Fruit fly (Drosophila melanogaster) whole organism, embryonic: ENCODE results near the gene Tsp97E.
A peak's percentile ranks its signal among the peaks of the same experiment; 100 is the strongest.

Experiments
- Abd-B ChIP-seq: fragments of 200-800 bp; sonication (Bioruptor generic); optimal IDR thresholded peaks from 2 replicates; lab custom pipeline; 2018; ENCODE audit warnings: missing biosample characterization, mild to moderate bottlenecking, missing genetic modification characterization, moderate library complexity
- Atf-2 ChIP-seq: fragments of 200-800 bp; sonication (Bioruptor generic); optimal IDR thresholded peaks from 2 replicates; lab custom pipeline; 2016; ENCODE audit warnings: missing biosample characterization, missing genetic modification characterization
- Blimp-1 ChIP-seq: fragments of 200-800 bp; sonication (Bioruptor generic); optimal IDR thresholded peaks from 3 replicates; lab custom pipeline; 2018; ENCODE audit warnings: missing biosample characterization, missing genetic modification characterization, mild to moderate bottlenecking, moderate library complexity, missing genetic modification reagents
- CG10565 ChIP-seq: fragments of 200-800 bp; sonication (Bioruptor generic); optimal IDR thresholded peaks from 3 replicates; lab custom pipeline; 2016; ENCODE audit warnings: missing biosample characterization, mild to moderate bottlenecking, missing genetic modification characterization
- CG10979 ChIP-seq: fragments of 200-800 bp; sonication (Bioruptor generic); optimal IDR thresholded peaks from 2 replicates; lab custom pipeline; 2018; ENCODE audit warnings: missing biosample characterization, mild to moderate bottlenecking, missing genetic modification characterization, moderate library complexity
- CG11695 ChIP-seq: fragments of 200-800 bp; sonication (Bioruptor generic); IDR thresholded peaks from 3 replicates; pipeline ENCODE4 v1.3.6; 2022; ENCODE audit warnings: missing biosample characterization, missing genetic modification characterization
- CG13296 ChIP-seq: fragments of 200-800 bp; sonication (Bioruptor generic); optimal IDR thresholded peaks from 3 replicates; lab custom pipeline; 2018; ENCODE audit warnings: missing biosample characterization, mild to moderate bottlenecking, missing genetic modification characterization
- CG14050 ChIP-seq: fragments of 200-800 bp; sonication (Bioruptor generic); IDR thresholded peaks from 3 replicates; pipeline ENCODE4 v1.3.6; 2022; ENCODE audit warnings: missing biosample characterization, missing genetic modification characterization
- CG14667 ChIP-seq: fragments of 200-800 bp; sonication (Bioruptor generic); IDR thresholded peaks from 2 replicates; pipeline ENCODE4 v1.3.6; 2022; ENCODE audit warnings: missing biosample characterization, missing genetic modification characterization
- CG17361 ChIP-seq: fragments of 200-800 bp; sonication (Bioruptor generic); IDR thresholded peaks from 3 replicates; pipeline ENCODE4 v1.3.6; 2022; ENCODE audit warnings: missing biosample characterization, missing genetic modification characterization
- CG17568 ChIP-seq: fragments of 200-800 bp; sonication (Bioruptor generic); optimal IDR thresholded peaks from 2 replicates; lab custom pipeline; 2018; ENCODE audit warnings: missing biosample characterization, mild to moderate bottlenecking, missing genetic modification characterization, moderate library complexity
- CG18476 ChIP-seq: fragments of 200-800 bp; sonication (Bioruptor generic); optimal IDR thresholded peaks from 2 replicates; lab custom pipeline; 2016; ENCODE audit warnings: missing biosample characterization, mild to moderate bottlenecking, missing genetic modification characterization
- CG2120 ChIP-seq: fragments of 200-800 bp; sonication (Bioruptor generic); optimal IDR thresholded peaks from 3 replicates; lab custom pipeline; 2016; ENCODE audit warnings: missing biosample characterization, missing genetic modification characterization
- CG2678 ChIP-seq: fragments of 200-800 bp; sonication (Bioruptor generic); optimal IDR thresholded peaks from 3 replicates; lab custom pipeline; 2019; ENCODE audit warnings: missing biosample characterization, mild to moderate bottlenecking, missing genetic modification characterization, moderate library complexity
- CG3281 ChIP-seq: fragments of 200-800 bp; sonication (Bioruptor generic); optimal IDR thresholded peaks from 3 replicates; lab custom pipeline; 2017; ENCODE audit warnings: missing biosample characterization, mild to moderate bottlenecking, missing genetic modification characterization
- CG4328 ChIP-seq: fragments of 200-800 bp; sonication (Bioruptor generic); optimal IDR thresholded peaks from 3 replicates; lab custom pipeline; 2017; ENCODE audit warnings: missing biosample characterization, missing genetic modification reagents, missing genetic modification characterization
- CG6689 ChIP-seq: fragments of 200-800 bp; sonication (Bioruptor generic); IDR thresholded peaks from 2 replicates; pipeline ENCODE4 v1.3.6; 2022; ENCODE audit warnings: missing biosample characterization, missing genetic modification characterization
- CG8290 ChIP-seq, 3 experiments: fragments of 200-800 bp; sonication (Bioruptor generic); optimal IDR thresholded peaks; 2 replicates each; lab custom pipeline; 2016 to 2019; ENCODE audit warnings: missing biosample characterization in 3 of 3, missing genetic modification characterization in 3 of 3, mild to moderate bottlenecking in 2 of 3, moderate library complexity in 1 of 3
- CG9609 ChIP-seq: fragments of 200-800 bp; sonication (Bioruptor generic); optimal IDR thresholded peaks from 3 replicates; lab custom pipeline; 2016; ENCODE audit warnings: missing biosample characterization, missing genetic modification characterization
- CTCF ChIP-seq: fragments of 200-800 bp; sonication (Bioruptor generic); optimal IDR thresholded peaks from 2 replicates; lab custom pipeline; 2017; ENCODE audit warnings: missing biosample characterization, mild to moderate bottlenecking, missing genetic modification characterization, moderate library complexity
- Camta ChIP-seq: fragments of 200-800 bp; sonication (Bioruptor generic); optimal IDR thresholded peaks from 2 replicates; lab custom pipeline; 2016; ENCODE audit warnings: missing biosample characterization, missing genetic modification characterization
- CkIIα-i1 ChIP-seq: fragments of 200-800 bp; sonication (Bioruptor generic); IDR thresholded peaks from 2 replicates; pipeline ENCODE4 v1.3.6; 2022; ENCODE audit warnings: missing biosample characterization, missing genetic modification characterization
- Dad ChIP-seq: fragments of 200-800 bp; sonication (Bioruptor generic); optimal IDR thresholded peaks from 3 replicates; lab custom pipeline; 2016; ENCODE audit warnings: missing biosample characterization, missing genetic modification characterization
- Dp ChIP-seq: fragments of 200-800 bp; sonication (Bioruptor generic); optimal IDR thresholded peaks from 2 replicates; lab custom pipeline; 2018; ENCODE audit warnings: missing biosample characterization, mild to moderate bottlenecking, missing genetic modification characterization, moderate library complexity
- E2f1 ChIP-seq: fragments of 200-800 bp; sonication (Bioruptor generic); IDR thresholded peaks from 2 replicates; pipeline ENCODE4 v1.3.6; 2022; ENCODE audit warnings: missing biosample characterization, missing genetic modification characterization
- Elba2 ChIP-seq: fragments of 200-800 bp; sonication (Bioruptor generic); optimal IDR thresholded peaks from 3 replicates; lab custom pipeline; 2016; ENCODE audit warnings: missing biosample characterization, missing genetic modification characterization
- Ets65A ChIP-seq: fragments of 200-800 bp; sonication (Bioruptor generic); peaks from one replicate; lab custom pipeline; 2016; ENCODE audit warnings: missing biosample characterization, missing genetic modification characterization
- Hmr ChIP-seq: fragments of 200-800 bp; sonication (Bioruptor generic); optimal IDR thresholded peaks from 3 replicates; lab custom pipeline; 2017; ENCODE audit warnings: mild to moderate bottlenecking, missing biosample characterization, missing genetic modification reagents, missing genetic modification characterization
- Hsf ChIP-seq: fragments of 200-800 bp; sonication (Bioruptor generic); optimal IDR thresholded peaks from 3 replicates; lab custom pipeline; 2016; ENCODE audit warnings: missing biosample characterization, missing genetic modification characterization
- MBD-R2 ChIP-seq: fragments of 200-800 bp; sonication (Bioruptor generic); IDR thresholded peaks from 2 replicates; pipeline ENCODE4 v1.3.6; 2022; ENCODE audit warnings: missing biosample characterization, missing genetic modification characterization
- Ptx1 ChIP-seq: fragments of 200-800 bp; sonication (Bioruptor generic); IDR thresholded peaks from 2 replicates; pipeline ENCODE4 v1.3.6; 2022; ENCODE audit warnings: missing biosample characterization, missing genetic modification characterization
- Sin3A ChIP-seq: fragments of >200 bp; optimal IDR thresholded peaks from 2 replicates; lab custom pipeline; 2018
- Six4 ChIP-seq: fragments of 200-800 bp; sonication (Bioruptor generic); optimal IDR thresholded peaks from 2 replicates; lab custom pipeline; 2016; ENCODE audit warnings: missing biosample characterization, missing genetic modification characterization
- Sox102F ChIP-seq: fragments of 200-800 bp; sonication (Bioruptor generic); optimal IDR thresholded peaks from 2 replicates; lab custom pipeline; 2018; ENCODE audit warnings: missing biosample characterization, mild to moderate bottlenecking, missing genetic modification characterization, moderate library complexity
- Stat92E ChIP-seq, 3 experiments: fragments of >200 bp in 2 of 3; fragments of 200-800 bp in 1 of 3; sonication (Bioruptor generic) in 1 of 3; optimal IDR thresholded peaks; 2 replicates each; lab custom pipeline; 2017 to 2019; ENCODE audit warnings: missing biosample characterization in 3 of 3, missing genetic modification characterization in 3 of 3, mild to moderate bottlenecking in 1 of 3, moderate library complexity in 1 of 3
- Xbp1 ChIP-seq: fragments of 200-800 bp; sonication (Bioruptor generic); optimal IDR thresholded peaks from 3 replicates; lab custom pipeline; 2016; ENCODE audit warnings: missing biosample characterization, mild to moderate bottlenecking, missing genetic modification characterization
- aop ChIP-seq: fragments of 200-800 bp; sonication (Bioruptor generic); IDR thresholded peaks from 2 replicates; pipeline ENCODE4 v1.3.6; 2022; ENCODE audit warnings: missing biosample characterization, missing genetic modification characterization
- dmrt99B ChIP-seq: fragments of 200-800 bp; sonication (Bioruptor generic); optimal IDR thresholded peaks from 2 replicates; lab custom pipeline; 2018; ENCODE audit warnings: missing biosample characterization, mild to moderate bottlenecking, missing genetic modification characterization, moderate library complexity
- dysf ChIP-seq: fragments of 200-800 bp; sonication (Bioruptor generic); IDR thresholded peaks from 3 replicates; pipeline ENCODE4 v1.3.6; 2022; ENCODE audit warnings: missing biosample characterization, missing genetic modification characterization
- ems ChIP-seq: fragments of 200-800 bp; sonication (Bioruptor generic); optimal IDR thresholded peaks from 3 replicates; lab custom pipeline; 2016; ENCODE audit warnings: missing biosample characterization, missing genetic modification characterization
- fd3F ChIP-seq: fragments of 200-800 bp; sonication (Bioruptor generic); optimal IDR thresholded peaks from 2 replicates; lab custom pipeline; 2018; ENCODE audit warnings: missing biosample characterization, mild to moderate bottlenecking, missing genetic modification characterization, moderate library complexity
- inv ChIP-seq: fragments of 200-800 bp; sonication (Bioruptor generic); IDR thresholded peaks from 2 replicates; pipeline ENCODE4 v1.3.6; 2022; ENCODE audit warnings: missing biosample characterization, missing genetic modification characterization; ENCODE audit not compliant: partially characterized antibody
- kay ChIP-seq: fragments of 200-800 bp; sonication (Bioruptor generic); optimal IDR thresholded peaks from 2 replicates; lab custom pipeline; 2016; ENCODE audit warnings: missing biosample characterization, missing genetic modification characterization
- mam ChIP-seq: fragments of 200-800 bp; sonication (Bioruptor generic); optimal IDR thresholded peaks from 3 replicates; lab custom pipeline; 2016; ENCODE audit warnings: missing biosample characterization, missing genetic modification characterization
- mirr ChIP-seq: fragments of 200-800 bp; sonication (Bioruptor generic); optimal IDR thresholded peaks from 3 replicates; lab custom pipeline; 2018; ENCODE audit warnings: missing biosample characterization, mild to moderate bottlenecking, missing genetic modification characterization
- mld ChIP-seq: fragments of 200-800 bp; sonication (Bioruptor generic); IDR thresholded peaks from 3 replicates; pipeline ENCODE4 v1.3.6; 2022; ENCODE audit warnings: missing biosample characterization, missing genetic modification characterization; ENCODE audit not compliant: partially characterized antibody
- pzg ChIP-seq: fragments of 200-800 bp; sonication (Bioruptor generic); optimal IDR thresholded peaks from 3 replicates; lab custom pipeline; 2018; ENCODE audit warnings: missing biosample characterization, mild to moderate bottlenecking, missing genetic modification characterization, moderate library complexity
- sens-2 ChIP-seq: fragments of 200-800 bp; sonication (Bioruptor generic); IDR thresholded peaks from 2 replicates; pipeline ENCODE4 v1.3.6; 2022; ENCODE audit warnings: missing biosample characterization, missing genetic modification characterization
- slou ChIP-seq: fragments of 200-800 bp; sonication (Bioruptor generic); optimal IDR thresholded peaks from 3 replicates; lab custom pipeline; 2016; ENCODE audit warnings: missing biosample characterization, missing genetic modification characterization
- unc-4 ChIP-seq: fragments of 200-800 bp; sonication (Bioruptor generic); IDR thresholded peaks from 2 replicates; pipeline ENCODE4 v1.3.6; 2022; ENCODE audit warnings: missing biosample characterization, missing genetic modification characterization; ENCODE audit not compliant: partially characterized antibody
- usp ChIP-seq: fragments of >200 bp; optimal IDR thresholded peaks from 2 replicates; lab custom pipeline; 2017; ENCODE audit warnings: missing biosample characterization, missing genetic modification characterization
- yki ChIP-seq: fragments of >200 bp; optimal IDR thresholded peaks from 3 replicates; lab custom pipeline; 2018

The Tsp97E gene

dm6 chr3R:26989802-26990509 is 25.3 kb upstream of the Tsp97E start, which contains the start of gene CG31076 (continued):
- TF ChIP-seq Xbp1 (GFP tag; lab: Kevin White, UChicago) (peak; percentile 11), Elba2 (GFP tag; lab: Kevin White, UChicago) (no peak), Ets65A (GFP tag; lab: Kevin White, UChicago) (peak; percentile 55), pzg (GFP tag; lab: Kevin White, UChicago) (no peak), Camta (peak; percentile 14), CG3281 (GFP tag; lab: Kevin White, UChicago) (peak; percentile 14), Blimp-1 (peak; percentile 35), CG9609 (no peak), usp (no peak), kay (no peak), CG8290 (GFP tag; optimal IDR thresholded peaks at IDR 0.05; lab: Kevin White, UChicago) (no peak), CG8290 (tag; optimal IDR thresholded peaks at IDR 0.05; lab: Kevin White, UChicago) (no peak), CG14050 (GFP tag; lab: Robert Waterston, UW) (0 out of 3 replicates have a peak, but pooled peaks have one; percentile 15), CkIIα-i1 (no peak), Stat92E (GFP tag; optimal IDR thresholded peaks at IDR 0.05; lab: Kevin White, UChicago) (no peak), Sox102F (peak; percentile 53), Abd-B (no peak), Dad (no peak), mld (no peak), CG10979 (tag; lab: Kevin White, UChicago) (peak; percentile 91), E2f1 (GFP tag; lab: Robert Waterston, UW) (peak; percentile 32; the same call in 1 of the 2 replicates), Six4 (GFP tag; lab: Kevin White, UChicago) (no peak), mirr (GFP tag; lab: Kevin White, UChicago) (no peak), Ptx1 (GFP tag; lab: Robert Waterston, UW) (peak; percentile 49), unc-4 (no peak), CG2678 (tag; lab: Kevin White, UChicago) (peak; percentile 70), Hmr (GFP tag; lab: Kevin White, UChicago) (peak; percentile 18), CG18476 (GFP tag; lab: Kevin White, UChicago) (peak; percentile 10), CG13296 (GFP tag; lab: Kevin White, UChicago) (peak; percentile 42), dmrt99B (peak; percentile 66), CG11695 (0 out of 3 replicates have a peak, but pooled peaks have one; percentile 35), CG14667 (peak; percentile 19; the same call in 1 of the 2 replicates), dysf (GFP tag; lab: Robert Waterston, UW) (peak; percentile 43; the same call in 1 of the 3 replicates), CTCF (GFP tag; lab: Kevin White, UChicago) (peak; percentile 92), Dp (no peak)
- TF ChIP-seq, all 482 proteins: peak for 77

dm6 chr3R:26988412-26988981 is 23.9 kb upstream of the Tsp97E start, which contains the start of gene CG31075:
TSS of gene CG31075 (minus strand) at chr3R:26988517.
- TF ChIP-seq CG4328 (GFP tag; lab: Kevin White, UChicago) (no peak), aop (GFP tag; lab: Robert Waterston, UW) (no peak), sens-2 (GFP tag; lab: Robert Waterston, UW) (no peak), fd3F (GFP tag; lab: Kevin White, UChicago) (peak; percentile 5), inv (GFP tag; lab: Robert Waterston, UW) (no peak), Sin3A (lab: Kevin White, UChicago) (no peak), Hsf (GFP tag; lab: Kevin White, UChicago) (no peak), Abd-B (no peak), CG17361 (no peak), Atf-2 (GFP tag; lab: Kevin White, UChicago) (no peak), Camta (no peak), MBD-R2 (GFP tag; lab: Robert Waterston, UW) (peak; percentile 74; the same call in 1 of the 2 replicates), mam (peak; percentile 32), CG10565 (no peak), slou (GFP tag; lab: Kevin White, UChicago) (peak; percentile 16), CG6689 (GFP tag; lab: Robert Waterston, UW) (peak; percentile 30; the same call in 1 of the 2 replicates), CG17568 (no peak), yki (no peak), ems (GFP tag; lab: Kevin White, UChicago) (no peak), CG2120 (GFP tag; lab: Kevin White, UChicago) (peak; percentile 65)
